Worm (Caenorhabditis elegans) whole organism, L1 larva: ENCODE data around the gene T07A5.1.
A peak's percentile ranks its signal among the peaks of the same experiment; 100 is the strongest.

ENCODE experiments used
- F16B12.6 ChIP-seq: fragments of 150-350 bp; optimal IDR thresholded peaks from 2 replicates; lab custom pipeline; 2014; ENCODE audit warnings: missing biosample characterization, missing genetic modification characterization
- ceh-90 ChIP-seq: sonication (generic microtip); optimal IDR thresholded peaks from 2 replicates; lab custom pipeline; 2016; ENCODE audit warnings: missing genetic modification characterization, missing compliant biosample characterization
- fkh-10 ChIP-seq: sonication (generic microtip); optimal IDR thresholded peaks from 2 replicates; lab custom pipeline; 2017; ENCODE audit warnings: missing biosample characterization, missing genetic modification reagents, missing genetic modification characterization
- fos-1 ChIP-seq: fragments of 150-350 bp; optimal IDR thresholded peaks from 2 replicates; lab custom pipeline; 2014; ENCODE audit warnings: missing biosample characterization, missing genetic modification characterization
- nhr-19 ChIP-seq: fragments of 200-800 bp; sonication (Bioruptor generic); conservative IDR thresholded peaks from 2 replicates; pipeline ENCODE4 v1.3.6; 2022; ENCODE audit warnings: missing genetic modification characterization, missing compliant biosample characterization
- nhr-28 ChIP-seq: fragments of 150-350 bp; optimal IDR thresholded peaks from 2 replicates; lab custom pipeline; 2014; ENCODE audit warnings: missing biosample characterization, missing genetic modification characterization
- nhr-47 ChIP-seq: sonication (generic microtip); optimal IDR thresholded peaks from 2 replicates; lab custom pipeline; 2016; ENCODE audit warnings: mild to moderate bottlenecking, missing genetic modification characterization, moderate library complexity, missing compliant biosample characterization
- nhr-77 ChIP-seq: fragments of 150-350 bp; optimal IDR thresholded peaks from 2 replicates; lab custom pipeline; 2014; ENCODE audit warnings: missing biosample characterization, missing genetic modification characterization
- nhr-85 ChIP-seq: sonication (generic microtip); peaks from one replicate; lab custom pipeline; 2016; ENCODE audit warnings: missing genetic modification characterization, inconsistent platforms, missing compliant biosample characterization
- snpc-4 ChIP-seq: fragments of 150-350 bp; optimal IDR thresholded peaks from 2 replicates; lab custom pipeline; 2014; ENCODE audit warnings: missing biosample characterization, missing genetic modification characterization
- tbx-2 ChIP-seq: sonication (generic microtip); optimal IDR thresholded peaks from 2 replicates; lab custom pipeline; 2016; ENCODE audit warnings: missing genetic modification characterization, missing compliant biosample characterization
- unc-62 ChIP-seq: fragments of 150-350 bp; optimal IDR thresholded peaks from 2 replicates; lab custom pipeline; 2014; ENCODE audit warnings: missing biosample characterization, missing genetic modification reagents, missing genetic modification characterization
- ztf-11 ChIP-seq, 2 experiments: sonication (generic microtip); optimal IDR thresholded peaks; 2 replicates each; lab custom pipeline; 2016 to 2017; ENCODE audit warnings: missing genetic modification characterization in 2 of 2, missing biosample characterization in 1 of 2, missing compliant biosample characterization in 1 of 2

- TF ChIP-seq nhr-19 (GFP tag; lab: Robert Waterston, UW) (peak; percentile 48), ztf-11 (tag; optimal IDR thresholded peaks at IDR 0.05; lab: Kevin White, UChicago) (peak in 1 of 2 experiments; percentile 3), nhr-85 (tag; lab: Kevin White, UChicago) (peak; percentile 78), fkh-10 (GFP tag; lab: Kevin White, UChicago) (no peak), unc-62 (GFP tag; lab: Kevin White, UChicago) (no peak), fos-1 (tag; lab: Kevin White, UChicago) (no peak), nhr-28 (tag; lab: Kevin White, UChicago) (no peak), nhr-47 (tag; lab: Kevin White, UChicago) (peak; percentile 69), F16B12.6 (tag; lab: Kevin White, UChicago) (peak; percentile 52), tbx-2 (tag; lab: Kevin White, UChicago) (peak; percentile 65), snpc-4 (tag; lab: Kevin White, UChicago) (peak; percentile 31), nhr-77 (tag; lab: Kevin White, UChicago) (no peak), ceh-90 (tag; lab: Kevin White, UChicago) (no peak)
Measured at ce11 chrIII:10318755-10319154, 12.8 kb upstream of the T07A5.1 start, which contains the start of gene unc-69.
